Fruit fly (Drosophila melanogaster): Measurements from ENCODE around the gene fipi.

Gene fipi

dm6 chr2L:4811491-4812058 lies 17.7 kb upstream of the fipi start (continued):
- TF ChIP-seq CG12236 (GFP tag; optimal IDR thresholded peaks at IDR 0.05) (no peak), CG7963 (GFP tag; IDR thresholded peaks at IDR 0.05; ENCODE audit: partially characterized antibody) (peak; percentile 71), NfI (GFP tag; optimal IDR thresholded peaks at IDR 0.05) (peak; percentile 6), grn (GFP tag; optimal IDR thresholded peaks at IDR 0.05) (peak; percentile 97), Fer1 (GFP tag; optimal IDR thresholded peaks at IDR 0.05) (no peak), Med (GFP tag) (peak; percentile 69), onecut (GFP tag; IDR thresholded peaks at IDR 0.05) (peak; percentile 100), CG10654 (GFP tag; optimal IDR thresholded peaks at IDR 0.05) (no peak), Hey (tag; optimal IDR thresholded peaks at IDR 0.05) (peak; percentile 8), Poxn (GFP tag; IDR thresholded peaks at IDR 0.05) (no peak), CG31224 (GFP tag; IDR thresholded peaks at IDR 0.05) (peak; percentile 100), Six4 (GFP tag; optimal IDR thresholded peaks at IDR 0.05) (no peak), yki (optimal IDR thresholded peaks at IDR 0.05) (no peak), pzg (GFP tag; optimal IDR thresholded peaks at IDR 0.05) (peak; percentile 13), Scr (GFP tag; IDR thresholded peaks at IDR 0.05; ENCODE audit: partially characterized antibody) (peak; percentile 72), gfzf (GFP tag; optimal IDR thresholded peaks at IDR 0.05) (no peak), Adf1 (GFP tag; IDR thresholded peaks at IDR 0.05) (peak; percentile 74), CG6175 (GFP tag; IDR thresholded peaks at IDR 0.05) (peak; percentile 60; the same call in 1 of the 3 replicates), ato (GFP tag; IDR thresholded peaks at IDR 0.05; ENCODE audit: partially characterized antibody) (peak; percentile 73), nerfin-1 (tag; optimal IDR thresholded peaks at IDR 0.05) (peak; percentile 12), Asciz (GFP tag; optimal IDR thresholded peaks at IDR 0.05) (no peak), tna (GFP tag; IDR thresholded peaks at IDR 0.05; ENCODE audit: partially characterized antibody) (peak; percentile 69; the same call in 1 of the 2 replicates), hbn (GFP tag; IDR thresholded peaks at IDR 0.05; ENCODE audit: partially characterized antibody) (peak; percentile 69), Jarid2 (GFP tag; optimal IDR thresholded peaks at IDR 0.05) (no peak), CG11695 (GFP tag; IDR thresholded peaks at IDR 0.05) (peak; percentile 9; the same call in 1 of the 3 replicates), HmgD (GFP tag; optimal IDR thresholded peaks at IDR 0.05) (peak; percentile 93), CG18262 (tag; optimal IDR thresholded peaks at IDR 0.05) (peak; percentile 10), zfh2 (GFP tag; optimal IDR thresholded peaks at IDR 0.05) (no peak), CG18599 (GFP tag; optimal IDR thresholded peaks at IDR 0.05) (no peak), Dref (GFP tag; IDR thresholded peaks at IDR 0.05) (peak; percentile 44), HHEX (GFP tag; optimal IDR thresholded peaks at IDR 0.05) (no peak), luna (GFP tag; optimal IDR thresholded peaks at IDR 0.05) (no peak), Dbx (GFP tag; IDR thresholded peaks at IDR 0.05) (peak; percentile 43; the same call in 1 of the 3 replicates), zen2 (GFP tag; IDR thresholded peaks at IDR 0.05; ENCODE audit: partially characterized antibody) (peak; percentile 76), pho (GFP tag; optimal IDR thresholded peaks at IDR 0.05) (no peak), abd-A (tag; optimal IDR thresholded peaks at IDR 0.05) (peak; percentile 94), dmrt99B (tag; optimal IDR thresholded peaks at IDR 0.05) (no peak), B-H1 (GFP tag; IDR thresholded peaks at IDR 0.05) (no peak), ttk (GFP tag; IDR thresholded peaks at IDR 0.05) (no peak), Dip3 (GFP tag; optimal IDR thresholded peaks at IDR 0.05) (no peak), zf30C (GFP tag; optimal IDR thresholded peaks at IDR 0.05) (no peak), Doc3 (GFP tag; IDR thresholded peaks at IDR 0.05; ENCODE audit: partially characterized antibody) (peak; percentile 73; the same call in 2 of the 3 replicates), B-H2 (GFP tag; optimal IDR thresholded peaks at IDR 0.05) (peak; percentile 5), scrt (GFP tag; optimal IDR thresholded peaks at IDR 0.05) (peak; percentile 57), Rfx (GFP tag; IDR thresholded peaks at IDR 0.05) (peak; percentile 4), cwo (GFP tag; optimal IDR thresholded peaks at IDR 0.05) (peak; percentile 95), lov (optimal IDR thresholded peaks at IDR 0.05) (no peak), lov (GFP tag; IDR thresholded peaks at IDR 0.05) (0 out of 3 replicates have a peak, but pooled peaks have one; percentile 58), CG15269 (tag; optimal IDR thresholded peaks at IDR 0.05) (no peak), CG5180 (GFP tag; optimal IDR thresholded peaks at IDR 0.05) (peak; percentile 22)
